Fruit fly (Drosophila melanogaster): Measurements from ENCODE around the gene vn.
A peak's percentile ranks its signal among the peaks of the same experiment; 100 is the strongest.

The vn gene

dm6 chr3L:5768532-5769497 lies 76.6 kb downstream of the vn start, which contains the start of the genes Ppat-Dpck and scny (continued):
- TF ChIP-seq lbe (GFP tag; optimal IDR thresholded peaks at IDR 0.05) (peak; percentile 76), CG31365 (tag; optimal IDR thresholded peaks at IDR 0.05) (no peak), nmo (GFP tag; optimal IDR thresholded peaks at IDR 0.05) (peak; percentile 68), p53 (GFP tag; optimal IDR thresholded peaks at IDR 0.05) (no peak), CG17385 (GFP tag; optimal IDR thresholded peaks at IDR 0.05) (peak; percentile 14), unc-4 (GFP tag; IDR thresholded peaks at IDR 0.05; ENCODE audit: partially characterized antibody) (peak; percentile 97), dan (GFP tag; IDR thresholded peaks at IDR 0.05) (no peak), CG34376 (GFP tag; optimal IDR thresholded peaks at IDR 0.05) (peak; percentile 6), ab (GFP tag; optimal IDR thresholded peaks at IDR 0.05) (no peak), Hey (tag; optimal IDR thresholded peaks at IDR 0.05) (no peak), gcm2 (GFP tag; optimal IDR thresholded peaks at IDR 0.05) (no peak), tin (GFP tag; optimal IDR thresholded peaks at IDR 0.05) (peak; percentile 0), CG11560 (tag; IDR thresholded peaks at IDR 0.05) (no peak), CG15514 (GFP tag; optimal IDR thresholded peaks at IDR 0.05) (peak; percentile 61), pfk (GFP tag; optimal IDR thresholded peaks at IDR 0.05) (no peak), Mrtf (GFP tag; IDR thresholded peaks at IDR 0.05) (no peak), Nf-YA (GFP tag; IDR thresholded peaks at IDR 0.05) (no peak), Stat92E (GFP tag; optimal IDR thresholded peaks at IDR 0.05) (peak in 1 of 3 experiments; percentile 66), hkb (optimal IDR thresholded peaks at IDR 0.05) (peak; percentile 60), hkb (GFP tag; IDR thresholded peaks at IDR 0.05) (0 out of 2 replicates have a peak, but pooled peaks have one; percentile 10), Scr (GFP tag; IDR thresholded peaks at IDR 0.05; ENCODE audit: partially characterized antibody) (peak; percentile 96), mam (GFP tag; optimal IDR thresholded peaks at IDR 0.05) (peak; percentile 12), crol (GFP tag; IDR thresholded peaks at IDR 0.05) (peak; percentile 92), CG30020 (tag; optimal IDR thresholded peaks at IDR 0.05) (peak; percentile 46), Rx (GFP tag; IDR thresholded peaks at IDR 0.05) (no peak), abd-A (tag; optimal IDR thresholded peaks at IDR 0.05) (no peak), ato (GFP tag; IDR thresholded peaks at IDR 0.05; ENCODE audit: partially characterized antibody) (peak; percentile 78), nerfin-1 (tag; optimal IDR thresholded peaks at IDR 0.05) (peak; percentile 26), repo (GFP tag; optimal IDR thresholded peaks at IDR 0.05) (no peak), chinmo (GFP tag; IDR thresholded peaks at IDR 0.05; ENCODE audit: partially characterized antibody) (peak; percentile 77; the same call in 2 of the 4 replicates), Awh (GFP tag; IDR thresholded peaks at IDR 0.05) (no peak), cas (GFP tag; IDR thresholded peaks at IDR 0.05) (no peak), fd96Cb (tag; optimal IDR thresholded peaks at IDR 0.05) (no peak), nom (GFP tag; optimal IDR thresholded peaks at IDR 0.05) (peak; percentile 9), amos (GFP tag; IDR thresholded peaks at IDR 0.05; ENCODE audit: partially characterized antibody) (peak; percentile 93), Hr51 (GFP tag; optimal IDR thresholded peaks at IDR 0.05) (no peak), grn (GFP tag; optimal IDR thresholded peaks at IDR 0.05) (peak; percentile 54), mirr (GFP tag; optimal IDR thresholded peaks at IDR 0.05) (no peak), CG16815 (GFP tag; optimal IDR thresholded peaks at IDR 0.05) (no peak), CG18599 (GFP tag; optimal IDR thresholded peaks at IDR 0.05) (no peak), slp2 (GFP tag; optimal IDR thresholded peaks at IDR 0.05) (no peak), Adf1 (GFP tag; IDR thresholded peaks at IDR 0.05) (peak; percentile 63), kay (GFP tag; optimal IDR thresholded peaks at IDR 0.05) (peak; percentile 38), sd (tag; optimal IDR thresholded peaks at IDR 0.05) (no peak), ash1 (GFP tag; optimal IDR thresholded peaks at IDR 0.05) (no peak), Rfx (GFP tag; IDR thresholded peaks at IDR 0.05) (0 out of 2 replicates have a peak, but pooled peaks have one; percentile 24), CG15601 (tag; optimal IDR thresholded peaks at IDR 0.05) (peak; percentile 48), luna (GFP tag; optimal IDR thresholded peaks at IDR 0.05) (no peak)

Measured in whole organism, embryonic.